Fruit fly (Drosophila melanogaster) whole organism, embryonic: ENCODE data around the gene CG14805.
A peak's percentile ranks its signal among the peaks of the same experiment; 100 is the strongest.

Experiments used
- Adf1 ChIP-seq: fragments of 200-800 bp; sonication (Bioruptor generic); IDR thresholded peaks from 2 replicates; pipeline ENCODE4 v1.3.6; 2022; ENCODE audit warnings: missing biosample characterization, missing genetic modification characterization
- Blimp-1 ChIP-seq: fragments of 200-800 bp; sonication (Bioruptor generic); optimal IDR thresholded peaks from 3 replicates; lab custom pipeline; 2018; ENCODE audit warnings: missing biosample characterization, missing genetic modification characterization, mild to moderate bottlenecking, moderate library complexity, missing genetic modification reagents
- CG10321 ChIP-seq: fragments of 200-800 bp; sonication (Bioruptor generic); IDR thresholded peaks from 2 replicates; pipeline ENCODE4 v1.3.6; 2022; ENCODE audit warnings: missing biosample characterization, missing genetic modification characterization
- CG10543 ChIP-seq: fragments of 200-800 bp; sonication (Bioruptor generic); optimal IDR thresholded peaks from 3 replicates; lab custom pipeline; 2017; ENCODE audit warnings: missing biosample characterization, mild to moderate bottlenecking, missing genetic modification characterization, moderate library complexity
- CG12071 ChIP-seq: fragments of 200-800 bp; sonication (Bioruptor generic); optimal IDR thresholded peaks from 3 replicates; lab custom pipeline; 2018; ENCODE audit warnings: missing biosample characterization, mild to moderate bottlenecking, missing genetic modification characterization
- CG12769 ChIP-seq: fragments of 200-800 bp; sonication (Bioruptor generic); optimal IDR thresholded peaks from 2 replicates; lab custom pipeline; 2019; ENCODE audit warnings: missing biosample characterization, mild to moderate bottlenecking, missing genetic modification characterization, moderate library complexity
- CG13894 ChIP-seq: fragments of 200-800 bp; sonication (Bioruptor generic); optimal IDR thresholded peaks from 3 replicates; lab custom pipeline; 2018; ENCODE audit warnings: missing biosample characterization, mild to moderate bottlenecking, missing genetic modification characterization, moderate library complexity
- CG18764 ChIP-seq: fragments of 200-800 bp; sonication (Bioruptor generic); optimal IDR thresholded peaks from 3 replicates; lab custom pipeline; 2016; ENCODE audit warnings: missing biosample characterization, missing genetic modification characterization
- CG2678 ChIP-seq: fragments of 200-800 bp; sonication (Bioruptor generic); optimal IDR thresholded peaks from 3 replicates; lab custom pipeline; 2019; ENCODE audit warnings: missing biosample characterization, mild to moderate bottlenecking, missing genetic modification characterization, moderate library complexity
- CG34376 ChIP-seq: fragments of 200-800 bp; sonication (Bioruptor generic); optimal IDR thresholded peaks from 2 replicates; lab custom pipeline; 2018; ENCODE audit warnings: missing biosample characterization, mild to moderate bottlenecking, missing genetic modification characterization
- CG6254 ChIP-seq: fragments of 200-800 bp; sonication (Bioruptor generic); optimal IDR thresholded peaks from 3 replicates; lab custom pipeline; 2017; ENCODE audit warnings: mild to moderate bottlenecking, missing biosample characterization, missing genetic modification reagents, missing genetic modification characterization
- CG7357 ChIP-seq: fragments of 200-800 bp; sonication (Bioruptor generic); IDR thresholded peaks from 3 replicates; pipeline ENCODE4 v1.3.6; 2022; ENCODE audit warnings: missing biosample characterization, missing genetic modification characterization
- CG8089 ChIP-seq: fragments of 200-800 bp; sonication (Bioruptor generic); optimal IDR thresholded peaks from 3 replicates; lab custom pipeline; 2016; ENCODE audit warnings: missing biosample characterization, missing genetic modification characterization
- CG8290 ChIP-seq, 3 experiments: fragments of 200-800 bp; sonication (Bioruptor generic); optimal IDR thresholded peaks; 2 replicates each; lab custom pipeline; 2016 to 2019; ENCODE audit warnings: missing biosample characterization in 3 of 3, missing genetic modification characterization in 3 of 3, mild to moderate bottlenecking in 2 of 3, moderate library complexity in 1 of 3
- CG9609 ChIP-seq: fragments of 200-800 bp; sonication (Bioruptor generic); optimal IDR thresholded peaks from 3 replicates; lab custom pipeline; 2016; ENCODE audit warnings: missing biosample characterization, missing genetic modification characterization
- Dfd ChIP-seq, 2 experiments: fragments of >200 bp; optimal IDR thresholded peaks; 2 replicates each; lab custom pipeline; 2017; ENCODE audit warnings: missing biosample characterization in 2 of 2, missing genetic modification characterization in 2 of 2
- Dip3 ChIP-seq: fragments of 200-800 bp; sonication (Bioruptor generic); optimal IDR thresholded peaks from 3 replicates; lab custom pipeline; 2016; ENCODE audit warnings: missing biosample characterization, missing genetic modification characterization
- Eip74EF ChIP-seq, 2 experiments: fragments of 200-800 bp in 1 of 2; fragments of >200 bp in 1 of 2; sonication (Bioruptor generic) in 1 of 2; optimal IDR thresholded peaks; 2 replicates each; lab custom pipeline; 2017 to 2019; ENCODE audit warnings: missing biosample characterization in 2 of 2, missing genetic modification characterization in 2 of 2, mild to moderate bottlenecking in 1 of 2, moderate library complexity in 1 of 2
- Hey ChIP-seq: fragments of 200-800 bp; sonication (Bioruptor generic); optimal IDR thresholded peaks from 3 replicates; lab custom pipeline; 2018; ENCODE audit warnings: missing biosample characterization, mild to moderate bottlenecking, missing genetic modification characterization
- HmgZ ChIP-seq: fragments of 200-800 bp; sonication (Bioruptor generic); optimal IDR thresholded peaks from 2 replicates; lab custom pipeline; 2018; ENCODE audit warnings: missing biosample characterization, mild to moderate bottlenecking, missing genetic modification characterization
- Hr78 ChIP-seq, 2 experiments: fragments of 200-800 bp in 1 of 2; fragments of >200 bp in 1 of 2; sonication (Bioruptor generic) in 1 of 2; optimal IDR thresholded peaks; 2 replicates each; lab custom pipeline; 2017 to 2019; ENCODE audit warnings: missing biosample characterization in 2 of 2, missing genetic modification characterization in 2 of 2, mild to moderate bottlenecking in 1 of 2, moderate library complexity in 1 of 2
- MTF-1 ChIP-seq: fragments of 200-800 bp; sonication (Bioruptor generic); optimal IDR thresholded peaks from 2 replicates; lab custom pipeline; 2018; ENCODE audit warnings: missing biosample characterization, mild to moderate bottlenecking, missing genetic modification characterization, borderline replicate concordance
- Med ChIP-seq: fragments of 200-800 bp; sonication (Bioruptor generic); peaks from one replicate; lab custom pipeline; 2016; ENCODE audit warnings: missing biosample characterization, missing genetic modification characterization, mild to moderate bottlenecking, inconsistent platforms, moderate library complexity
- Nf-YC ChIP-seq: fragments of 200-800 bp; optimal IDR thresholded peaks from 3 replicates; lab custom pipeline; 2019; ENCODE audit warnings: missing biosample characterization, mild to moderate bottlenecking, missing genetic modification characterization, moderate library complexity
- Opbp ChIP-seq: fragments of 200-800 bp; sonication (Bioruptor generic); IDR thresholded peaks from 3 replicates; pipeline ENCODE4 v1.3.6; 2022; ENCODE audit warnings: missing biosample characterization, missing genetic modification characterization; ENCODE audit not compliant: partially characterized antibody
- Pdp1 ChIP-seq, 2 experiments: fragments of 200-800 bp; sonication (Bioruptor generic); optimal IDR thresholded peaks; 3 replicates each; lab custom pipeline; 2016; ENCODE audit warnings: missing biosample characterization in 2 of 2, missing genetic modification characterization in 2 of 2, mild to moderate bottlenecking in 1 of 2, moderate library complexity in 1 of 2
- Xbp1 ChIP-seq: fragments of 200-800 bp; sonication (Bioruptor generic); optimal IDR thresholded peaks from 3 replicates; lab custom pipeline; 2016; ENCODE audit warnings: missing biosample characterization, mild to moderate bottlenecking, missing genetic modification characterization
- abd-A ChIP-seq: fragments of 200-800 bp; sonication (Bioruptor generic); optimal IDR thresholded peaks from 3 replicates; lab custom pipeline; 2019; ENCODE audit warnings: missing biosample characterization, mild to moderate bottlenecking, missing genetic modification characterization, moderate library complexity
- chif ChIP-seq, 2 experiments: fragments of 200-800 bp; sonication (Bioruptor generic); optimal IDR thresholded peaks; 3 replicates each; lab custom pipeline; 2016; ENCODE audit warnings: missing biosample characterization in 2 of 2, missing genetic modification characterization in 2 of 2
- chinmo ChIP-seq: fragments of 200-800 bp; sonication (Bioruptor generic); IDR thresholded peaks from 4 replicates; pipeline ENCODE4 v1.3.6; 2022; ENCODE audit warnings: missing biosample characterization, missing genetic modification characterization; ENCODE audit not compliant: partially characterized antibody
- crol ChIP-seq: fragments of 200-800 bp; sonication (Bioruptor generic); IDR thresholded peaks from 2 replicates; pipeline ENCODE4 v1.3.6; 2022; ENCODE audit warnings: missing biosample characterization, missing genetic modification characterization
- cwo ChIP-seq: fragments of 200-800 bp; sonication (Bioruptor generic); optimal IDR thresholded peaks from 3 replicates; lab custom pipeline; 2017; ENCODE audit warnings: missing biosample characterization, missing genetic modification characterization, mild to moderate bottlenecking, moderate library complexity, missing genetic modification reagents
- dysf ChIP-seq: fragments of 200-800 bp; sonication (Bioruptor generic); IDR thresholded peaks from 3 replicates; pipeline ENCODE4 v1.3.6; 2022; ENCODE audit warnings: missing biosample characterization, missing genetic modification characterization
- exex ChIP-seq: fragments of 200-800 bp; sonication (Bioruptor generic); optimal IDR thresholded peaks from 4 replicates; lab custom pipeline; 2018; ENCODE audit warnings: missing biosample characterization, mild to moderate bottlenecking, missing genetic modification characterization, moderate library complexity
- kay ChIP-seq: fragments of 200-800 bp; sonication (Bioruptor generic); optimal IDR thresholded peaks from 2 replicates; lab custom pipeline; 2016; ENCODE audit warnings: missing biosample characterization, missing genetic modification characterization
- lab ChIP-seq: fragments of 200-800 bp; sonication (Bioruptor generic); optimal IDR thresholded peaks from 3 replicates; lab custom pipeline; 2017; ENCODE audit warnings: missing biosample characterization, missing genetic modification characterization, mild to moderate bottlenecking, moderate library complexity, missing genetic modification reagents
- mirr ChIP-seq: fragments of 200-800 bp; sonication (Bioruptor generic); optimal IDR thresholded peaks from 3 replicates; lab custom pipeline; 2018; ENCODE audit warnings: missing biosample characterization, mild to moderate bottlenecking, missing genetic modification characterization
- prd ChIP-seq, 3 experiments: fragments of >200 bp in 2 of 3; fragments of 200-800 bp in 1 of 3; sonication (Bioruptor generic) in 1 of 3; optimal IDR thresholded peaks in 2 of 3; IDR thresholded peaks in 1 of 3; 2 replicates in 2 of 3; 3 replicates in 1 of 3; pipeline versions ENCODE4 v1.3.6 to Lab custom; 2017 to 2022; ENCODE audit warnings: missing biosample characterization in 1 of 3, missing genetic modification characterization in 1 of 3
- rib ChIP-seq: fragments of 200-800 bp; sonication (Bioruptor generic); IDR thresholded peaks from 2 replicates; pipeline ENCODE4 v1.3.6; 2022; ENCODE audit warnings: missing biosample characterization, missing genetic modification characterization
- sd ChIP-seq: fragments of 200-800 bp; sonication (Bioruptor generic); optimal IDR thresholded peaks from 3 replicates; lab custom pipeline; 2018; ENCODE audit warnings: missing biosample characterization, mild to moderate bottlenecking, missing genetic modification characterization, moderate library complexity
- shn ChIP-seq: fragments of 200-800 bp; sonication (Bioruptor generic); optimal IDR thresholded peaks from 3 replicates; lab custom pipeline; 2016; ENCODE audit warnings: missing biosample characterization, missing genetic modification characterization
- slbo ChIP-seq: fragments of 200-800 bp; sonication (Bioruptor generic); IDR thresholded peaks from 2 replicates; pipeline ENCODE4 v1.3.6; 2022; ENCODE audit warnings: missing biosample characterization, missing genetic modification characterization
- sr ChIP-seq: fragments of 200-800 bp; sonication (Bioruptor generic); IDR thresholded peaks from 3 replicates; pipeline ENCODE4 v1.3.6; 2022; ENCODE audit warnings: missing biosample characterization, missing genetic modification characterization
- sug ChIP-seq: fragments of 200-800 bp; optimal IDR thresholded peaks from 2 replicates; lab custom pipeline; 2019; ENCODE audit warnings: missing biosample characterization, mild to moderate bottlenecking, missing genetic modification characterization, moderate library complexity
- tgo ChIP-seq: fragments of 200-800 bp; sonication (Bioruptor generic); IDR thresholded peaks from 3 replicates; pipeline ENCODE4 v1.3.6; 2022; ENCODE audit warnings: missing biosample characterization, missing genetic modification characterization
- vfl ChIP-seq: fragments of 200-800 bp; sonication (Bioruptor generic); optimal IDR thresholded peaks from 2 replicates; lab custom pipeline; 2016; ENCODE audit warnings: missing biosample characterization, missing genetic modification characterization
- vvl ChIP-seq: fragments of 200-800 bp; sonication (Bioruptor generic); IDR thresholded peaks from 2 replicates; pipeline ENCODE4 v1.3.6; 2022; ENCODE audit warnings: missing biosample characterization, missing genetic modification characterization

CG14805 gene

DNA sequence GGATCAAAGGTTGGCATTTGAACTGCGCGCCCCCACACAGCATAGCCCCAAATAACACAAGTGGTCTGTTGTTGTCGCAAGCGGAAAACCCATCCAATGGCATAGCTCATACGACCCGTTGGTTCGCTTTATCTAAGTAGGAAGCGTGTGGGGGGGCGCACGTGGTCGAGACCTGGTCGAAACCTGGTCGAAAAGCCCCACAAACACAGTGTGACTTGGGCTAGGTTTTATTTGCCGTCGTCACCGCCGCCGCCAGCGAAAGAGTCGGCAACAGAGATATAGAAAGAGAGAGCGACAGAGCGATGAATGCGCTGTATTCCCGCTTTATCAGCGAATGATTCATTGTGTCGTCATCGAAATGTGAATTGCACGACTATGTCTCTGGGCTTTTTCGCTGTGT, 34.2 kb upstream of the CG14805 start:
- TF ChIP-seq dysf (0 out of 3 replicates have a peak, but pooled peaks have one; percentile 8), kay (GFP tag; lab: Kevin White, UChicago) (peak; percentile 79), CG2678 (tag; lab: Kevin White, UChicago) (peak; percentile 5), CG9609 (GFP tag; lab: Kevin White, UChicago) (no peak), CG18764 (GFP tag; lab: Kevin White, UChicago) (no peak), CG8089 (GFP tag; lab: Kevin White, UChicago) (no peak), mirr (peak; percentile 33), CG7357 (GFP tag; lab: Robert Waterston, UW) (no peak), sug (peak; percentile 98), Xbp1 (no peak), Nf-YC (tag; lab: Kevin White, UChicago) (peak; percentile 65), cwo (peak; percentile 86), Hr78 (GFP tag; optimal IDR thresholded peaks at IDR 0.05; lab: Kevin White, UChicago) (peak in 1 of 2 experiments; percentile 93), Adf1 (GFP tag; lab: Robert Waterston, UW) (peak; percentile 37; the same call in 1 of the 2 replicates), shn (GFP tag; lab: Kevin White, UChicago) (peak; percentile 3), CG12071 (GFP tag; lab: Kevin White, UChicago) (peak; percentile 8), Blimp-1 (peak; percentile 22), Opbp (GFP tag; lab: Robert Waterston, UW) (no peak), lab (GFP tag; lab: Kevin White, UChicago) (peak; percentile 55), CG10543 (GFP tag; lab: Kevin White, UChicago) (peak; percentile 65), Hey (tag; lab: Kevin White, UChicago) (peak; percentile 10), sr (peak; percentile 44; the same call in 1 of the 3 replicates), CG13894 (tag; lab: Kevin White, UChicago) (peak; percentile 55), Dfd (GFP tag; optimal IDR thresholded peaks at IDR 0.05; lab: Kevin White, UChicago) (no peak), vvl (GFP tag; lab: Robert Waterston, UW) (peak; percentile 48; the same call in 1 of the 2 replicates), HmgZ (tag; lab: Kevin White, UChicago) (peak; percentile 27), sd (tag; lab: Kevin White, UChicago) (peak; percentile 81), Med (GFP tag; lab: Kevin White, UChicago) (peak; percentile 87), abd-A (peak; percentile 10), crol (GFP tag; lab: Robert Waterston, UW) (peak; percentile 38), CG10321 (GFP tag; lab: Robert Waterston, UW) (peak; percentile 36; the same call in 1 of the 2 replicates), exex (peak; percentile 34), MTF-1 (GFP tag; lab: Kevin White, UChicago) (no peak), vfl (no peak), CG6254 (GFP tag; lab: Kevin White, UChicago) (no peak), CG12769 (tag; lab: Kevin White, UChicago) (peak; percentile 82), chif (GFP tag; optimal IDR thresholded peaks at IDR 0.05; lab: Kevin White, UChicago) (no peak), chinmo (GFP tag; lab: Robert Waterston, UW) (0 out of 4 replicates have a peak, but pooled peaks have one; percentile 48), rib (GFP tag; lab: Robert Waterston, UW) (0 out of 2 replicates have a peak, but pooled peaks have one; percentile 40), prd (optimal IDR thresholded peaks at IDR 0.05; lab: Kevin White, UChicago) (no peak), prd (GFP tag; IDR thresholded peaks at IDR 0.05; lab: Robert Waterston, UW) (no peak), CG34376 (GFP tag; lab: Kevin White, UChicago) (peak; percentile 47), Pdp1 (GFP tag; optimal IDR thresholded peaks at IDR 0.05; lab: Kevin White, UChicago) (peak in 1 of 2 experiments; percentile 1), slbo (GFP tag; lab: Robert Waterston, UW) (peak; percentile 11; the same call in 1 of the 2 replicates), CG8290 (GFP tag; optimal IDR thresholded peaks at IDR 0.05; lab: Kevin White, UChicago) (no peak), CG8290 (tag; optimal IDR thresholded peaks at IDR 0.05; lab: Kevin White, UChicago) (peak in 1 of 2 experiments; percentile 51), Dip3 (no peak), tgo (GFP tag; lab: Robert Waterston, UW) (peak; percentile 16; the same call in 1 of the 3 replicates), Eip74EF (GFP tag; optimal IDR thresholded peaks at IDR 0.05; lab: Kevin White, UChicago) (peak in 1 of 2 experiments; percentile 88)
